Fruit fly (Drosophila melanogaster) whole organism, embryonic: ENCODE data around the gene CG5080.
A peak's percentile ranks its signal among the peaks of the same experiment; 100 is the strongest.

Source experiments
- Bteb2 ChIP-seq: fragments of 200-800 bp; sonication (Bioruptor generic); optimal IDR thresholded peaks from 2 replicates; lab custom pipeline; 2016; ENCODE audit warnings: missing biosample characterization, missing genetic modification characterization
- CG10565 ChIP-seq: fragments of 200-800 bp; sonication (Bioruptor generic); optimal IDR thresholded peaks from 3 replicates; lab custom pipeline; 2016; ENCODE audit warnings: missing biosample characterization, mild to moderate bottlenecking, missing genetic modification characterization
- Hr51 ChIP-seq, 2 experiments: fragments of 200-800 bp; sonication (Bioruptor generic); optimal IDR thresholded peaks; 2 replicates in 1 of 2; 3 replicates in 1 of 2; lab custom pipeline; 2016 to 2018; ENCODE audit warnings: missing biosample characterization in 2 of 2, missing genetic modification characterization in 2 of 2, mild to moderate bottlenecking in 1 of 2, moderate library complexity in 1 of 2
- tgo ChIP-seq: fragments of 200-800 bp; sonication (Bioruptor generic); IDR thresholded peaks from 3 replicates; pipeline ENCODE4 v1.3.6; 2022; ENCODE audit warnings: missing biosample characterization, missing genetic modification characterization

- TF ChIP-seq tgo (GFP tag; lab: Robert Waterston, UW) = peak; percentile 93
- peak; percentile 50 for TF ChIP-seq Bteb2
- no peak for TF ChIP-seq CG10565
- peak; percentile 24 to 92 for TF ChIP-seq Hr51 (GFP tag; optimal IDR thresholded peaks at IDR 0.05; lab: Kevin White, UChicago)
These were observed 22.2 kb upstream of the CG5080 start, which contains the start of gene CG5001 for dm6 chr2L:1185642-1186497.
